Worm (Caenorhabditis elegans) whole organism, early embryonic: Measurements from ENCODE around the gene vms-1.

Experiments used
- B0310.2 ChIP-seq: sonication (generic microtip); optimal IDR thresholded peaks from 2 replicates; lab custom pipeline; 2016; ENCODE audit warnings: mild to moderate bottlenecking, missing genetic modification characterization, missing compliant biosample characterization
- aly-1 ChIP-seq: sonication (generic microtip); optimal IDR thresholded peaks from 2 replicates; lab custom pipeline; 2016; ENCODE audit warnings: missing genetic modification characterization, missing compliant biosample characterization
- ama-1 ChIP-seq: fragments of 150-350 bp; optimal IDR thresholded peaks from 2 replicates; lab custom pipeline; 2014
- ceh-13 ChIP-seq: fragments of 200-800 bp; sonication (Bioruptor generic); optimal IDR thresholded peaks from 2 replicates; lab custom pipeline; 2018; ENCODE audit warnings: mild to moderate bottlenecking, missing genetic modification characterization, missing compliant biosample characterization
- ets-7 ChIP-seq: sonication (generic microtip); optimal IDR thresholded peaks from 2 replicates; lab custom pipeline; 2016; ENCODE audit warnings: missing genotype, missing genetic modification characterization, missing compliant biosample characterization
- flt-1 ChIP-seq: fragments of 200-800 bp; sonication (Bioruptor generic); IDR thresholded peaks from 2 replicates; pipeline ENCODE4 v1.3.6; 2022; ENCODE audit warnings: missing genetic modification characterization, missing compliant biosample characterization
- hnd-1 ChIP-seq: sonication (generic microtip); optimal IDR thresholded peaks from 2 replicates; lab custom pipeline; 2016; ENCODE audit warnings: missing genetic modification characterization, missing compliant biosample characterization
- tbx-11 ChIP-seq: fragments of 200-800 bp; sonication (Bioruptor generic); IDR thresholded peaks from 2 replicates; pipeline ENCODE4 v1.3.6; 2022; ENCODE audit warnings: missing genetic modification characterization, missing compliant biosample characterization
- tbx-37 ChIP-seq: fragments of 200-800 bp; sonication (Bioruptor generic); conservative IDR thresholded peaks from 2 replicates; pipeline ENCODE4 v1.3.6; 2022; ENCODE audit warnings: missing genetic modification reagents, missing genetic modification characterization, missing compliant biosample characterization

DNA sequence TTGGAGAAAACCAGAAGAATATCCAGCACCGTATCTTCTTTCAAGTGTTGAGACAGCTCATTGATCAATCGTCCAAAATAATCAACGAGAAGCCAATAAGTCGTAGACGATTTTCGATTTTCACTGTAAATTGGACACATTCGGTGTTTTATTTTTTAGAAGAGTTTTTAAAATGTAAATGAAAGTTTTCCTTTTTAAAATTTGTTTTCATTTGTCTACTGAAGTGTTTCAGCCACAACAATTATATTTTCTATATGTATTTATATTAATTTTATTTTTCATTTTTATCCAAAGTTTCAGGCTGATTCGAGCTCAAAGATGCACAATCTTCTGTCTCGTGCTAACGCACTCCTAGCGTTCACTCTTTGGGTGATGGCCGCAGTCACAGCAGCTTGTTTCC, 43.6 kb upstream of the vms-1 start, which contains the start of gene spcs-3:
- TF ChIP-seq ama-1 (lab: Kevin White, UChicago) = no peak
- TF ChIP-seq ets-7 (tag; lab: Kevin White, UChicago) = no peak
- TF ChIP-seq aly-1 (tag; lab: Kevin White, UChicago) = no peak
- no peak for TF ChIP-seq ceh-13 (GFP tag; lab: Kevin White, UChicago)
- no peak for TF ChIP-seq flt-1 (GFP tag; lab: Robert Waterston, UW)
- TF ChIP-seq tbx-11 (GFP tag; lab: Robert Waterston, UW) = no peak
- TF ChIP-seq hnd-1 (tag; lab: Kevin White, UChicago) = no peak
- no peak for TF ChIP-seq tbx-37 (GFP tag; lab: Robert Waterston, UW)
- TF ChIP-seq B0310.2 (tag; lab: Kevin White, UChicago) = no peak
